Worm (Caenorhabditis elegans): ENCODE data around the gene mre-11.

The mre-11 gene

ce11 chrV:10721304-10721703 is 15.4 kb downstream of the mre-11 start:
- peak; percentile 100 for TF ChIP-seq ces-1 (GFP tag; optimal IDR thresholded peaks at IDR 0.05)
- no peak for TF ChIP-seq mep-1 (tag; optimal IDR thresholded peaks at IDR 0.05)
- TF ChIP-seq ceh-43 (GFP tag; optimal IDR thresholded peaks at IDR 0.05): no peak
- no peak for TF ChIP-seq nhr-237 (tag; optimal IDR thresholded peaks at IDR 0.05)
- no peak for TF ChIP-seq unc-62 (GFP tag; optimal IDR thresholded peaks at IDR 0.05)
- TF ChIP-seq sptf-1 (tag; optimal IDR thresholded peaks at IDR 0.05): no peak

ce11 chrV:10720876-10721275 is 15.8 kb downstream of the mre-11 start:
- no peak for TF ChIP-seq blmp-1 (tag; optimal IDR thresholded peaks at IDR 0.05)
- no peak for TF ChIP-seq ceh-83 (GFP tag; optimal IDR thresholded peaks at IDR 0.05)
- TF ChIP-seq mep-1 (tag; optimal IDR thresholded peaks at IDR 0.05): no peak
- TF ChIP-seq nhr-12 (tag; optimal IDR thresholded peaks at IDR 0.05): no peak
- TF ChIP-seq unc-120 (tag; optimal IDR thresholded peaks at IDR 0.05; ENCODE audit: poor library complexity, severe bottlenecking): no peak
- TF ChIP-seq mls-2 (tag; optimal IDR thresholded peaks at IDR 0.05): no peak
- TF ChIP-seq ztf-11 (tag; optimal IDR thresholded peaks at IDR 0.05): no peak
- TF ChIP-seq nhr-2 (tag; optimal IDR thresholded peaks at IDR 0.05): no peak
- TF ChIP-seq nhr-76 (tag; optimal IDR thresholded peaks at IDR 0.05): no peak
- TF ChIP-seq bed-3 (GFP tag; optimal IDR thresholded peaks at IDR 0.05): no peak
- TF ChIP-seq unc-62 (GFP tag; optimal IDR thresholded peaks at IDR 0.05): no peak
- no peak for TF ChIP-seq lin-13 (tag; optimal IDR thresholded peaks at IDR 0.05)

- TF ChIP-seq sptf-1 (tag; optimal IDR thresholded peaks at IDR 0.05): no peak
- peak; percentile 68 for TF ChIP-seq elt-1 (tag; optimal IDR thresholded peaks at IDR 0.05; ENCODE audit: borderline replicate concordance, insufficient read depth)
- TF ChIP-seq nhr-2 (tag; optimal IDR thresholded peaks at IDR 0.05): peak; percentile 79
- no peak for TF ChIP-seq bed-3 (GFP tag; optimal IDR thresholded peaks at IDR 0.05)
- TF ChIP-seq ces-1 (GFP tag; optimal IDR thresholded peaks at IDR 0.05): peak; percentile 16
- no peak for TF ChIP-seq unc-120 (tag; optimal IDR thresholded peaks at IDR 0.05; ENCODE audit: poor library complexity, severe bottlenecking)
- TF ChIP-seq hlh-1 (tag; optimal IDR thresholded peaks at IDR 0.05): peak; percentile 98
- TF ChIP-seq unc-62 (GFP tag; optimal IDR thresholded peaks at IDR 0.05): peak; percentile 82
- no peak for TF ChIP-seq flh-1 (GFP tag; optimal IDR thresholded peaks at IDR 0.05)
- peak; percentile 65 for TF ChIP-seq mab-5 (tag; optimal IDR thresholded peaks at IDR 0.05)
Observed at ce11 chrV:10720303-10720847, 16.3 kb downstream of the mre-11 start.

- TF ChIP-seq hlh-1 (tag; optimal IDR thresholded peaks at IDR 0.05) (peak; percentile 29), sem-2 (GFP tag; optimal IDR thresholded peaks at IDR 0.05) (no peak), blmp-1 (tag; optimal IDR thresholded peaks at IDR 0.05) (no peak), ham-2 (GFP tag; optimal IDR thresholded peaks at IDR 0.05) (peak; percentile 39)
Observed at ce11 chrV:10719833-10720170, 16.9 kb downstream of the mre-11 start.

- TF ChIP-seq hlh-1 (tag; optimal IDR thresholded peaks at IDR 0.05) (peak; percentile 22), unc-120 (tag; optimal IDR thresholded peaks at IDR 0.05; ENCODE audit: poor library complexity, severe bottlenecking) (peak; percentile 52), ztf-11 (tag; optimal IDR thresholded peaks at IDR 0.05) (no peak)
Observed at ce11 chrV:10719019-10719832, 17.4 kb downstream of the mre-11 start.

- TF ChIP-seq snpc-4 (tag; optimal IDR thresholded peaks at IDR 0.05): no peak
- no peak for TF ChIP-seq unc-39 (tag; optimal IDR thresholded peaks at IDR 0.05)
- TF ChIP-seq lin-32 (GFP tag; optimal IDR thresholded peaks at IDR 0.05): no peak
- TF ChIP-seq nhr-2 (tag; optimal IDR thresholded peaks at IDR 0.05): no peak
- TF ChIP-seq elt-3 (tag; optimal IDR thresholded peaks at IDR 0.05): no peak
- TF ChIP-seq ceh-43 (GFP tag; optimal IDR thresholded peaks at IDR 0.05): no peak
- no peak for TF ChIP-seq nhr-12 (tag; optimal IDR thresholded peaks at IDR 0.05)
- no peak for TF ChIP-seq unc-62 (GFP tag; optimal IDR thresholded peaks at IDR 0.05)
- TF ChIP-seq lsy-2 (tag; optimal IDR thresholded peaks at IDR 0.05): no peak
- TF ChIP-seq zip-8 (tag; optimal IDR thresholded peaks at IDR 0.05): no peak
- no peak for TF ChIP-seq ham-2 (GFP tag; optimal IDR thresholded peaks at IDR 0.05)
- TF ChIP-seq flh-1 (GFP tag; optimal IDR thresholded peaks at IDR 0.05): no peak
- TF ChIP-seq ceh-39 (tag; optimal IDR thresholded peaks at IDR 0.05): no peak
- TF ChIP-seq tbx-8 (GFP tag; optimal IDR thresholded peaks at IDR 0.05): no peak
- TF ChIP-seq elt-1 (tag; optimal IDR thresholded peaks at IDR 0.05; ENCODE audit: borderline replicate concordance, insufficient read depth): no peak
- TF ChIP-seq nhr-76 (tag; optimal IDR thresholded peaks at IDR 0.05): no peak
- no peak for TF ChIP-seq nhr-28 (tag; optimal IDR thresholded peaks at IDR 0.05)
- TF ChIP-seq hlh-1 (tag; optimal IDR thresholded peaks at IDR 0.05): no peak
- TF ChIP-seq unc-120 (tag; optimal IDR thresholded peaks at IDR 0.05; ENCODE audit: poor library complexity, severe bottlenecking): no peak
Observed at ce11 chrV:10718037-10718436, 18.6 kb downstream of the mre-11 start.
